Worm (Caenorhabditis elegans) whole organism, L2 larva: ENCODE results near the gene F42A10.9.

Experiments used
- F13H6.1 ChIP-seq: sonication (generic microtip); optimal IDR thresholded peaks from 2 replicates; lab custom pipeline; 2016; ENCODE audit warnings: missing genetic modification characterization, missing compliant biosample characterization
- R02D3.7 ChIP-seq: fragments of 150-350 bp; optimal IDR thresholded peaks from 2 replicates; lab custom pipeline; 2014; ENCODE audit warnings: missing biosample characterization, missing genetic modification characterization
- Y55F3AM.14 ChIP-seq: fragments of 200-800 bp; sonication (Bioruptor generic); optimal IDR thresholded peaks from 2 replicates; lab custom pipeline; 2018; ENCODE audit warnings: mild to moderate bottlenecking, missing genetic modification characterization, missing compliant biosample characterization
- ZK546.5 ChIP-seq: sonication (generic microtip); optimal IDR thresholded peaks from 2 replicates; lab custom pipeline; 2017; ENCODE audit warnings: missing biosample characterization, missing genetic modification characterization
- alr-1 ChIP-seq: fragments of 150-350 bp; optimal IDR thresholded peaks from 2 replicates; lab custom pipeline; 2014; ENCODE audit warnings: missing biosample characterization, missing genetic modification characterization
- aly-2 ChIP-seq: fragments of 150-350 bp; optimal IDR thresholded peaks from 2 replicates; lab custom pipeline; 2014; ENCODE audit warnings: missing biosample characterization, missing genetic modification characterization
- ama-1 ChIP-seq: fragments of 150-350 bp; optimal IDR thresholded peaks from 2 replicates; lab custom pipeline; 2018; ENCODE audit warnings: inconsistent platforms
- blmp-1 ChIP-seq: sonication (generic microtip); optimal IDR thresholded peaks from 2 replicates; lab custom pipeline; 2017; ENCODE audit warnings: missing genetic modification characterization, mild to moderate bottlenecking, missing compliant biosample characterization, antibody characterized with exemption, moderate library complexity; ENCODE audit not compliant: insufficient read depth
- ceh-16 ChIP-seq: fragments of 150-350 bp; optimal IDR thresholded peaks from 2 replicates; lab custom pipeline; 2014; ENCODE audit warnings: missing biosample characterization, missing genetic modification characterization
- ceh-82 ChIP-seq: fragments of 150-350 bp; optimal IDR thresholded peaks from 2 replicates; lab custom pipeline; 2014; ENCODE audit warnings: missing biosample characterization, missing genetic modification characterization
- crh-2 ChIP-seq: sonication (generic microtip); optimal IDR thresholded peaks from 2 replicates; lab custom pipeline; 2017; ENCODE audit warnings: missing biosample characterization, missing genetic modification characterization
- elt-1 ChIP-seq: fragments of 150-350 bp; optimal IDR thresholded peaks from 2 replicates; lab custom pipeline; 2014; ENCODE audit warnings: missing biosample characterization, missing genetic modification characterization
- fos-1 ChIP-seq: fragments of 150-350 bp; optimal IDR thresholded peaks from 2 replicates; lab custom pipeline; 2014; ENCODE audit warnings: missing biosample characterization, missing genetic modification characterization
- gmeb-1 ChIP-seq: fragments of 150-350 bp; optimal IDR thresholded peaks from 2 replicates; lab custom pipeline; 2014; ENCODE audit warnings: missing biosample characterization, missing genetic modification characterization
- lin-11 ChIP-seq: fragments of 150-350 bp; sonication (generic microtip); optimal IDR thresholded peaks from 2 replicates; lab custom pipeline; 2014; ENCODE audit warnings: missing biosample characterization, missing genetic modification characterization, inconsistent platforms, mixed read lengths
- lsy-2 ChIP-seq, 2 experiments: fragments of 150-350 bp in 1 of 2; sonication (generic microtip) in 1 of 2; optimal IDR thresholded peaks; 2 replicates each; lab custom pipeline; 2014 to 2017; ENCODE audit warnings: missing biosample characterization in 2 of 2, missing genetic modification characterization in 2 of 2
- mab-5 ChIP-seq: fragments of 150-350 bp; optimal IDR thresholded peaks from 2 replicates; lab custom pipeline; 2014; ENCODE audit warnings: missing biosample characterization, missing genetic modification characterization
- mbf-1 ChIP-seq: sonication (generic microtip); optimal IDR thresholded peaks from 2 replicates; lab custom pipeline; 2017; ENCODE audit warnings: missing biosample characterization, missing genetic modification characterization
- nhr-10 ChIP-seq: sonication (generic microtip); optimal IDR thresholded peaks from 2 replicates; lab custom pipeline; 2017; ENCODE audit warnings: missing biosample characterization, missing genetic modification characterization
- nhr-12 ChIP-seq: fragments of 150-350 bp; optimal IDR thresholded peaks from 2 replicates; lab custom pipeline; 2014; ENCODE audit warnings: missing biosample characterization, missing genetic modification characterization
- nhr-21 ChIP-seq: fragments of 150-350 bp; optimal IDR thresholded peaks from 2 replicates; lab custom pipeline; 2014; ENCODE audit warnings: missing biosample characterization, missing genetic modification characterization
- nhr-23 ChIP-seq: fragments of 150-350 bp; optimal IDR thresholded peaks from 2 replicates; lab custom pipeline; 2014; ENCODE audit warnings: missing biosample characterization, missing genetic modification reagents, missing genetic modification characterization
- nhr-25 ChIP-seq: fragments of 150-350 bp; sonication (generic microtip); optimal IDR thresholded peaks from 3 replicates; lab custom pipeline; 2014; ENCODE audit warnings: missing biosample characterization, missing genetic modification characterization
- nhr-6 ChIP-seq: fragments of 150-350 bp; optimal IDR thresholded peaks from 2 replicates; lab custom pipeline; 2014; ENCODE audit warnings: missing biosample characterization, missing genetic modification characterization
- peb-1 ChIP-seq: fragments of 150-350 bp; optimal IDR thresholded peaks from 2 replicates; lab custom pipeline; 2014; ENCODE audit warnings: missing biosample characterization, missing genetic modification characterization
- sem-4 ChIP-seq: fragments of 150-350 bp; optimal IDR thresholded peaks from 2 replicates; lab custom pipeline; 2014; ENCODE audit warnings: missing biosample characterization, missing genetic modification reagents, missing genetic modification characterization
- skn-1 ChIP-seq: sonication (generic microtip); optimal IDR thresholded peaks from 2 replicates; lab custom pipeline; 2017; ENCODE audit warnings: missing biosample characterization, missing genetic modification characterization
- sma-3 ChIP-seq: sonication (generic microtip); optimal IDR thresholded peaks from 2 replicates; lab custom pipeline; 2016; ENCODE audit warnings: missing genetic modification reagents, missing genetic modification characterization, missing compliant biosample characterization
- sma-9 ChIP-seq, 2 experiments: fragments of 150-350 bp in 1 of 2; sonication (generic microtip) in 1 of 2; optimal IDR thresholded peaks; 2 replicates each; lab custom pipeline; 2014 to 2016; ENCODE audit warnings: missing genetic modification characterization in 2 of 2, mild to moderate bottlenecking in 1 of 2, missing biosample characterization in 1 of 2, missing compliant biosample characterization in 1 of 2, missing genetic modification reagents in 1 of 2, moderate library complexity in 1 of 2
- snpc-4 ChIP-seq: fragments of 150-350 bp; optimal IDR thresholded peaks from 2 replicates; lab custom pipeline; 2014; ENCODE audit warnings: missing biosample characterization, missing genetic modification characterization
- unc-55 ChIP-seq: fragments of 150-350 bp; sonication (generic microtip); optimal IDR thresholded peaks from 3 replicates; lab custom pipeline; 2014; ENCODE audit warnings: missing biosample characterization, missing genetic modification reagents, missing genetic modification characterization
- unc-62 ChIP-seq: fragments of 150-350 bp; optimal IDR thresholded peaks from 2 replicates; lab custom pipeline; 2014; ENCODE audit warnings: missing biosample characterization, missing genetic modification reagents, missing genetic modification characterization
- zag-1 ChIP-seq: fragments of 150-350 bp; optimal IDR thresholded peaks from 2 replicates; lab custom pipeline; 2014; ENCODE audit warnings: missing biosample characterization, missing genetic modification characterization
- ztf-11 ChIP-seq: sonication (generic microtip); optimal IDR thresholded peaks from 2 replicates; lab custom pipeline; 2017; ENCODE audit warnings: missing biosample characterization, missing genetic modification characterization
- ztf-4 ChIP-seq: fragments of 150-350 bp; optimal IDR thresholded peaks from 2 replicates; lab custom pipeline; 2014; ENCODE audit warnings: missing biosample characterization, missing genetic modification characterization

The F42A10.9 gene

DNA sequence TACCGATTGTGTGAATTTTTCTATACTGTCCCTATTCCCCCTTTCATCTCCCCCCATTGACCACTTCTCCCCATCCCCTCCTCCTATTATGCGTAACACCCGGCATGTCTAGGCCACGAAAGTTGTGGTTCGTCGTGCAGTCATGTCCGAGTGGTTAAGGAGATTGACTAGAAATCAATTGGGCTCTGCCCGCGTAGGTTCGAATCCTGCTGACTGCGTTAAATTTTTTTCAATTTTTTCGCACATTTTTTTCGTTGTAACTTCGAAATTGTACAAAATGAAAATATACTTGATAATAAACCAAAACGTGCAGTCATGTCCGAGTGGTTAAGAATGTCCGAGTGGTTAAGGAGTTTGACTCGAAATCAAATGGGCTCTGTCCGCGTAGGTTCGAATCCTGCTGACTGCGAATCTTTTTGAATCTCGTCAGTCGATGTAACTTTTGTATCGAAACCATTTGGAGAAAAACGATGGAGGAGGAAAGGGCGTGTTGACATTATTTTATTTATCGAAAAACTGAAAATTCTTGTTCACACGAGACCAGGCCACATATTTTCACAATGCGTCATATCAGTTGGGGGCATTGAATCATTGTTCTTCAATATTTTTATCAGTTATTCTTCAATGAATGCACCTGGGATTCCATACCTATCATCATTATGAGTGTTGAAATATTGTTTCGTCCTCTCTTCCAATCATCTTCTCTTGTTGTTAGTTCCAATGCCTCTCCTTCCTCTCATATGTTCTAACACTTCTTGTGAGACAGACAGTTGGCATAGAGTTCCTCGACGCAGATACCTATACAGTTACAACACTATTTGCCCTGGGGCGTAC lies 5.5 kb upstream of the F42A10.9 start, which contains the start of gene nfm-1 (continued):
- peak; percentile 95 for TF ChIP-seq fos-1 (tag; lab: Kevin White, UChicago)
- peak; percentile 63 for TF ChIP-seq unc-55
- TF ChIP-seq ceh-82 = no peak
- peak; percentile 36 for TF ChIP-seq nhr-25 (tag; lab: Kevin White, UChicago)
- TF ChIP-seq peb-1 (tag; lab: Kevin White, UChicago) = no peak
- peak; percentile 54 for TF ChIP-seq ztf-4 (tag; lab: Kevin White, UChicago)
- TF ChIP-seq, all 48 proteins: peak for 23

DNA sequence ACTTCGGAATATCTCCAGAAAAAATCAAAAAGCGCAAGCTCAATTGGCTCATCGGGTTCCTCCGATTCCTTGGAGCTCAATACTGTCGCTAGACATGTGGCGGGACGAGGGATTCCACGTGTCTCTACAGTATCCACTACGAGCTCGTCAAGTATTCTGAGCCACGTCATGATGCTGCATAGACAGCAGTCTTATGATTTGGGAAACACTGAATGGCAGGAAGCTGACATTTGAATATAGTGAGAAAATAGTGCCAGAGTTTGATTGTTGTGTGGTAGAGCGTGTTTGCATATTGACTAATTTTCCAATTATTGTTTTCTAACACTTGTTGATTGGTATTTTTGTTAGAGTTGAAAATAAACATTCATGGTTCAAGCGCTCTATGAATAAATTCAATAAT lies 992 bp upstream of the F42A10.9 start:
- no peak for TF ChIP-seq sma-3 (GFP tag; lab: Kevin White, UChicago)
- no peak for TF ChIP-seq nhr-12
- no peak for TF ChIP-seq zag-1 (tag; lab: Kevin White, UChicago)
- TF ChIP-seq nhr-10 (tag; lab: Kevin White, UChicago) = no peak
- no peak for TF ChIP-seq ceh-16 (tag; lab: Kevin White, UChicago)
- TF ChIP-seq unc-62 (GFP tag; lab: Kevin White, UChicago) = no peak
- no peak for TF ChIP-seq sma-9 (GFP tag; optimal IDR thresholded peaks at IDR 0.05; lab: Kevin White, UChicago)
- no peak for TF ChIP-seq sma-9 (tag; optimal IDR thresholded peaks at IDR 0.05; lab: Kevin White, UChicago)
- no peak for TF ChIP-seq fos-1 (tag; lab: Kevin White, UChicago)
- no peak for TF ChIP-seq ama-1 (lab: Kevin White, UChicago)
- no peak for TF ChIP-seq nhr-6 (tag; lab: Kevin White, UChicago)
- TF ChIP-seq Y55F3AM.14 (GFP tag; lab: Kevin White, UChicago) = no peak
- no peak for TF ChIP-seq ztf-11 (tag; lab: Kevin White, UChicago)
- TF ChIP-seq nhr-23 (tag; lab: Kevin White, UChicago) = no peak
- no peak for TF ChIP-seq crh-2 (tag; lab: Kevin White, UChicago)
- no peak for TF ChIP-seq skn-1 (tag; lab: Kevin White, UChicago)
- TF ChIP-seq F13H6.1 (tag; lab: Kevin White, UChicago) = no peak
- TF ChIP-seq mab-5 (tag; lab: Kevin White, UChicago) = no peak

- TF ChIP-seq nhr-21 (tag; lab: Kevin White, UChicago) (no peak), fos-1 (tag; lab: Kevin White, UChicago) (no peak), nhr-25 (tag; lab: Kevin White, UChicago) (no peak), ZK546.5 (tag; lab: Kevin White, UChicago) (no peak), nhr-23 (tag; lab: Kevin White, UChicago) (no peak), elt-1 (tag; lab: Kevin White, UChicago) (no peak), sem-4 (tag; lab: Kevin White, UChicago) (no peak), F13H6.1 (tag; lab: Kevin White, UChicago) (no peak), mab-5 (tag; lab: Kevin White, UChicago) (no peak), unc-55 (no peak), ceh-16 (tag; lab: Kevin White, UChicago) (no peak), zag-1 (tag; lab: Kevin White, UChicago) (no peak), snpc-4 (no peak), mbf-1 (no peak)
Measured at ce11 chrIII:6165240-6165639, 867 bp downstream of the F42A10.9 start.

- no peak for TF ChIP-seq alr-1
- no peak for TF ChIP-seq aly-2 (tag; lab: Kevin White, UChicago)
- no peak for TF ChIP-seq ceh-16 (tag; lab: Kevin White, UChicago)
- no peak for TF ChIP-seq blmp-1 (tag; lab: Kevin White, UChicago)
- TF ChIP-seq ztf-11 (tag; lab: Kevin White, UChicago) = no peak
- no peak for TF ChIP-seq nhr-6 (tag; lab: Kevin White, UChicago)
- TF ChIP-seq nhr-21 (tag; lab: Kevin White, UChicago) = no peak
- TF ChIP-seq fos-1 (tag; lab: Kevin White, UChicago) = no peak
- TF ChIP-seq unc-62 (GFP tag; lab: Kevin White, UChicago) = no peak
- no peak for TF ChIP-seq unc-55
- no peak for TF ChIP-seq ztf-4 (tag; lab: Kevin White, UChicago)
- no peak for TF ChIP-seq skn-1 (tag; lab: Kevin White, UChicago)
- no peak for TF ChIP-seq gmeb-1 (tag; lab: Kevin White, UChicago)
- TF ChIP-seq R02D3.7 (tag; lab: Kevin White, UChicago) = no peak
- no peak for TF ChIP-seq lsy-2 (tag; optimal IDR thresholded peaks at IDR 0.05; lab: Kevin White, UChicago)
- TF ChIP-seq ama-1 (lab: Kevin White, UChicago) = no peak
- TF ChIP-seq lin-11 = no peak
Measured at ce11 chrIII:6166634-6167033, 2.3 kb downstream of the F42A10.9 start.
